Worm (Caenorhabditis elegans) whole organism, L3 larva: ENCODE results near the gene Y39B6A.9.
A peak's percentile ranks its signal among the peaks of the same experiment; 100 is the strongest.

ENCODE experiments used
- R02D3.7 ChIP-seq: fragments of 150-350 bp; optimal IDR thresholded peaks from 2 replicates; lab custom pipeline; 2014; ENCODE audit warnings: missing biosample characterization, missing genetic modification characterization
- ZK546.5 ChIP-seq: sonication (generic microtip); optimal IDR thresholded peaks from 2 replicates; lab custom pipeline; 2017; ENCODE audit warnings: missing biosample characterization, missing genetic modification characterization
- aly-2 ChIP-seq: fragments of 150-350 bp; optimal IDR thresholded peaks from 2 replicates; lab custom pipeline; 2014; ENCODE audit warnings: missing biosample characterization, missing genetic modification characterization
- ama-1 ChIP-seq: fragments of 150-350 bp; optimal IDR thresholded peaks from 2 replicates; lab custom pipeline; 2018
- ceh-28 ChIP-seq: fragments of 150-350 bp; optimal IDR thresholded peaks from 2 replicates; lab custom pipeline; 2014; ENCODE audit warnings: missing biosample characterization, missing genetic modification reagents, missing genetic modification characterization
- ceh-82 ChIP-seq: fragments of 150-350 bp; optimal IDR thresholded peaks from 2 replicates; lab custom pipeline; 2014; ENCODE audit warnings: missing biosample characterization, missing genetic modification characterization
- daf-12 ChIP-seq: fragments of 150-350 bp; optimal IDR thresholded peaks from 2 replicates; lab custom pipeline; 2014; ENCODE audit warnings: missing biosample characterization, missing genetic modification reagents, missing genetic modification characterization
- egl-27 ChIP-seq: sonication (generic microtip); optimal IDR thresholded peaks from 4 replicates; lab custom pipeline; 2017; ENCODE audit warnings: missing biosample characterization, missing genetic modification reagents, missing genetic modification characterization
- egl-5 ChIP-seq: fragments of 150-350 bp; optimal IDR thresholded peaks from 2 replicates; lab custom pipeline; 2017; ENCODE audit warnings: missing biosample characterization, missing genetic modification reagents, missing genetic modification characterization, inconsistent platforms
- elt-1 ChIP-seq: fragments of 150-350 bp; optimal IDR thresholded peaks from 2 replicates; lab custom pipeline; 2014; ENCODE audit warnings: missing biosample characterization, missing genetic modification characterization
- elt-2 ChIP-seq: sonication (generic microtip); optimal IDR thresholded peaks from 2 replicates; lab custom pipeline; 2016; ENCODE audit warnings: missing genetic modification reagents, mild to moderate bottlenecking, missing genetic modification characterization, missing compliant biosample characterization
- fkh-10 ChIP-seq: sonication (generic microtip); optimal IDR thresholded peaks from 2 replicates; lab custom pipeline; 2017; ENCODE audit warnings: missing biosample characterization, missing genetic modification reagents, missing genetic modification characterization
- fkh-2 ChIP-seq: fragments of 150-350 bp; optimal IDR thresholded peaks from 2 replicates; lab custom pipeline; 2014; ENCODE audit warnings: missing biosample characterization, missing genetic modification reagents, missing genetic modification characterization
- hmg-11 ChIP-seq: sonication (generic microtip); optimal IDR thresholded peaks from 2 replicates; lab custom pipeline; 2016; ENCODE audit warnings: missing genetic modification characterization, missing compliant biosample characterization
- lin-15B ChIP-seq: fragments of 150-350 bp; optimal IDR thresholded peaks from 2 replicates; lab custom pipeline; 2014; ENCODE audit warnings: missing biosample characterization, missing genetic modification characterization
- lin-39 ChIP-seq: fragments of 150-350 bp; optimal IDR thresholded peaks from 2 replicates; lab custom pipeline; 2018; ENCODE audit warnings: missing biosample characterization, missing genetic modification reagents, missing genetic modification characterization
- mdl-1 ChIP-seq: fragments of 150-350 bp; optimal IDR thresholded peaks from 2 replicates; lab custom pipeline; 2014; ENCODE audit warnings: missing biosample characterization, missing genetic modification characterization
- mml-1 ChIP-seq: fragments of 150-350 bp; sonication (generic microtip); optimal IDR thresholded peaks from 3 replicates; lab custom pipeline; 2014; ENCODE audit warnings: missing biosample characterization, missing genetic modification characterization
- nfya-1 ChIP-seq: sonication (generic microtip); optimal IDR thresholded peaks from 2 replicates; lab custom pipeline; 2017; ENCODE audit warnings: missing genetic modification characterization, mild to moderate bottlenecking, missing compliant biosample characterization, antibody characterized with exemption, moderate library complexity; ENCODE audit not compliant: insufficient read depth
- nhr-12 ChIP-seq: fragments of 150-350 bp; optimal IDR thresholded peaks from 2 replicates; lab custom pipeline; 2014; ENCODE audit warnings: missing biosample characterization, missing genetic modification characterization
- nhr-23 ChIP-seq: fragments of 150-350 bp; optimal IDR thresholded peaks from 2 replicates; lab custom pipeline; 2014; ENCODE audit warnings: missing biosample characterization, missing genetic modification reagents, missing genetic modification characterization
- nhr-237 ChIP-seq: fragments of 150-350 bp; optimal IDR thresholded peaks from 2 replicates; lab custom pipeline; 2014; ENCODE audit warnings: missing biosample characterization, missing genetic modification characterization
- nhr-25 ChIP-seq: sonication (generic microtip); optimal IDR thresholded peaks from 2 replicates; lab custom pipeline; 2017; ENCODE audit warnings: missing biosample characterization, missing genetic modification characterization
- nhr-43 ChIP-seq: sonication (generic microtip); optimal IDR thresholded peaks from 2 replicates; lab custom pipeline; 2016; ENCODE audit warnings: mild to moderate bottlenecking, missing genetic modification characterization, missing compliant biosample characterization; ENCODE audit not compliant: poor library complexity, severe bottlenecking
- nhr-67 ChIP-seq: fragments of 150-350 bp; optimal IDR thresholded peaks from 2 replicates; lab custom pipeline; 2014; ENCODE audit warnings: missing biosample characterization, missing genetic modification characterization
- nhr-77 ChIP-seq: fragments of 150-350 bp; optimal IDR thresholded peaks from 2 replicates; lab custom pipeline; 2014; ENCODE audit warnings: missing biosample characterization, missing genetic modification characterization
- pha-4 ChIP-seq: fragments of 150-350 bp; optimal IDR thresholded peaks from 2 replicates; lab custom pipeline; 2014; ENCODE audit warnings: missing biosample characterization, missing genetic modification reagents, missing genetic modification characterization
- skn-1 ChIP-seq: fragments of 150-350 bp; optimal IDR thresholded peaks from 2 replicates; lab custom pipeline; 2014; ENCODE audit warnings: missing biosample characterization, missing genetic modification characterization
- tbx-2 ChIP-seq: sonication (generic microtip); optimal IDR thresholded peaks from 2 replicates; lab custom pipeline; 2016; ENCODE audit warnings: mild to moderate bottlenecking, missing genetic modification characterization, missing compliant biosample characterization
- unc-39 ChIP-seq: sonication (generic microtip); optimal IDR thresholded peaks from 4 replicates; lab custom pipeline; 2017; ENCODE audit warnings: missing biosample characterization, missing genetic modification characterization
- unc-62 ChIP-seq: fragments of 150-350 bp; sonication (generic microtip); optimal IDR thresholded peaks from 4 replicates; lab custom pipeline; 2014; ENCODE audit warnings: missing biosample characterization, missing genetic modification reagents, missing genetic modification characterization
- zag-1 ChIP-seq: fragments of 150-350 bp; optimal IDR thresholded peaks from 2 replicates; lab custom pipeline; 2014; ENCODE audit warnings: missing biosample characterization, missing genetic modification characterization
- ztf-11 ChIP-seq: fragments of 150-350 bp; optimal IDR thresholded peaks from 2 replicates; lab custom pipeline; 2014; ENCODE audit warnings: missing biosample characterization, missing genetic modification characterization

Gene Y39B6A.9

ce11 chrV:19125253-19125652 is 11.1 kb upstream of the Y39B6A.9 start:
- TF ChIP-seq nfya-1 (tag; lab: Kevin White, UChicago) (no peak), nhr-77 (tag; lab: Kevin White, UChicago) (no peak), unc-39 (tag; lab: Kevin White, UChicago) (no peak), mdl-1 (tag; lab: Kevin White, UChicago) (no peak), aly-2 (no peak), zag-1 (tag; lab: Kevin White, UChicago) (no peak), nhr-12 (tag; lab: Kevin White, UChicago) (no peak), ZK546.5 (no peak), nhr-67 (tag; lab: Kevin White, UChicago) (no peak), nhr-23 (tag; lab: Kevin White, UChicago) (no peak), daf-12 (tag; lab: Kevin White, UChicago) (no peak), nhr-237 (tag; lab: Kevin White, UChicago) (no peak), pha-4 (tag; lab: Kevin White, UChicago) (no peak), lin-15B (no peak), ama-1 (no peak)
- TF ChIP-seq, all 47 proteins: peak for 0

ce11 chrV:19125812-19126211 is 10.5 kb upstream of the Y39B6A.9 start:
- no peak for TF ChIP-seq daf-12 (tag; lab: Kevin White, UChicago)
- peak; percentile 13 for TF ChIP-seq pha-4 (tag; lab: Kevin White, UChicago)
- peak; percentile 31 for TF ChIP-seq elt-2 (tag; lab: Kevin White, UChicago)
- no peak for TF ChIP-seq R02D3.7 (tag; lab: Kevin White, UChicago)
- TF ChIP-seq nhr-25 (tag; lab: Kevin White, UChicago) = no peak
- no peak for TF ChIP-seq fkh-10 (GFP tag; lab: Kevin White, UChicago)
- peak; percentile 20 for TF ChIP-seq tbx-2 (tag; lab: Kevin White, UChicago)
- peak; percentile 63 for TF ChIP-seq nfya-1 (tag; lab: Kevin White, UChicago)
- TF ChIP-seq skn-1 = peak; percentile 23
- TF ChIP-seq lin-39 (tag; lab: Kevin White, UChicago) = peak; percentile 87
- peak; percentile 95 for TF ChIP-seq hmg-11 (tag; lab: Kevin White, UChicago)
- TF ChIP-seq ceh-28 = peak; percentile 69

- no peak for TF ChIP-seq mml-1
- TF ChIP-seq, all 47 proteins: peak for 0
These were observed 9.1 kb upstream of the Y39B6A.9 start, which contains the start of gene dyf-17 for ce11 chrV:19127225-19127624. Gene dyf-17 (plus strand): TSS chrV:19127525.

- peak; percentile 72 for TF ChIP-seq ceh-28
- no peak for TF ChIP-seq hmg-11 (tag; lab: Kevin White, UChicago)
- TF ChIP-seq, all 47 proteins: peak for 1
These were observed 6.7 kb upstream of the Y39B6A.9 start for ce11 chrV:19129497-19130212.

- TF ChIP-seq ceh-28 (peak; percentile 64), nhr-23 (tag; lab: Kevin White, UChicago) (no peak), lin-39 (tag; lab: Kevin White, UChicago) (no peak)
- TF ChIP-seq, all 47 proteins: peak for 1
These were observed 4.4 kb upstream of the Y39B6A.9 start for ce11 chrV:19131848-19132401.

- no peak for TF ChIP-seq ztf-11
- no peak for TF ChIP-seq nhr-23 (tag; lab: Kevin White, UChicago)
- TF ChIP-seq nhr-237 (tag; lab: Kevin White, UChicago) = no peak
- TF ChIP-seq nhr-12 (tag; lab: Kevin White, UChicago) = no peak
- no peak for TF ChIP-seq nhr-25 (tag; lab: Kevin White, UChicago)
- TF ChIP-seq ceh-82 (tag; lab: Kevin White, UChicago) = no peak
- no peak for TF ChIP-seq nhr-43 (tag; lab: Kevin White, UChicago)
- TF ChIP-seq tbx-2 (tag; lab: Kevin White, UChicago) = no peak
- no peak for TF ChIP-seq mml-1
- no peak for TF ChIP-seq elt-1 (tag; lab: Kevin White, UChicago)
- no peak for TF ChIP-seq unc-62
- TF ChIP-seq ZK546.5 = no peak
- TF ChIP-seq fkh-2 (tag; lab: Kevin White, UChicago) = no peak
- no peak for TF ChIP-seq egl-5 (tag; lab: Kevin White, UChicago)
- TF ChIP-seq egl-27 = no peak
- TF ChIP-seq, all 47 proteins: peak for 0
These were observed 2.8 kb upstream of the Y39B6A.9 start, which contains the start of gene Y39B6A.10 for ce11 chrV:19133507-19133906. Gene Y39B6A.10 (minus strand): TSS chrV:19133607.
